Fruit fly (Drosophila melanogaster) whole organism, embryonic: ENCODE results near the gene osp.

Experiments
- Blimp-1 ChIP-seq: fragments of 200-800 bp; sonication (Bioruptor generic); optimal IDR thresholded peaks from 3 replicates; lab custom pipeline; 2018; ENCODE audit warnings: missing biosample characterization, missing genetic modification characterization, mild to moderate bottlenecking, moderate library complexity, missing genetic modification reagents
- CG10209 ChIP-seq: fragments of 200-800 bp; sonication (Bioruptor generic); optimal IDR thresholded peaks from 3 replicates; lab custom pipeline; 2017; ENCODE audit warnings: missing biosample characterization, mild to moderate bottlenecking, missing genetic modification characterization, missing genetic modification reagents
- CG10274 ChIP-seq: fragments of 200-800 bp; sonication (Bioruptor generic); optimal IDR thresholded peaks from 3 replicates; lab custom pipeline; 2017; ENCODE audit warnings: missing biosample characterization, mild to moderate bottlenecking, missing genetic modification characterization
- CG11695 ChIP-seq: fragments of 200-800 bp; sonication (Bioruptor generic); IDR thresholded peaks from 3 replicates; pipeline ENCODE4 v1.3.6; 2022; ENCODE audit warnings: missing biosample characterization, missing genetic modification characterization
- CG12659 ChIP-seq: fragments of 200-800 bp; sonication (Bioruptor generic); optimal IDR thresholded peaks from 3 replicates; lab custom pipeline; 2017; ENCODE audit warnings: mild to moderate bottlenecking, missing biosample characterization, missing genetic modification reagents, missing genetic modification characterization
- CG12769 ChIP-seq: fragments of 200-800 bp; sonication (Bioruptor generic); optimal IDR thresholded peaks from 2 replicates; lab custom pipeline; 2019; ENCODE audit warnings: missing biosample characterization, mild to moderate bottlenecking, missing genetic modification characterization, moderate library complexity
- CG14965 ChIP-seq: fragments of 200-800 bp; sonication (Bioruptor generic); optimal IDR thresholded peaks from 2 replicates; lab custom pipeline; 2016; ENCODE audit warnings: missing biosample characterization, missing genetic modification characterization, borderline replicate concordance
- CG15514 ChIP-seq: fragments of 200-800 bp; sonication (Bioruptor generic); optimal IDR thresholded peaks from 3 replicates; lab custom pipeline; 2017; ENCODE audit warnings: missing biosample characterization, missing genetic modification characterization, mild to moderate bottlenecking, moderate library complexity, missing genetic modification reagents
- CG1647 ChIP-seq: fragments of 200-800 bp; sonication (Bioruptor generic); optimal IDR thresholded peaks from 3 replicates; lab custom pipeline; 2016; ENCODE audit warnings: missing biosample characterization, missing genetic modification characterization
- CG17361 ChIP-seq: fragments of 200-800 bp; sonication (Bioruptor generic); IDR thresholded peaks from 3 replicates; pipeline ENCODE4 v1.3.6; 2022; ENCODE audit warnings: missing biosample characterization, missing genetic modification characterization
- CG17612 ChIP-seq: fragments of 200-800 bp; sonication (Bioruptor generic); IDR thresholded peaks from 2 replicates; pipeline ENCODE4 v1.3.6; 2022; ENCODE audit warnings: missing biosample characterization, missing genetic modification characterization
- CG30020 ChIP-seq: fragments of 200-800 bp; optimal IDR thresholded peaks from 2 replicates; lab custom pipeline; 2019; ENCODE audit warnings: missing biosample characterization, mild to moderate bottlenecking, missing genetic modification characterization, moderate library complexity
- CG31224 ChIP-seq: fragments of 200-800 bp; sonication (Bioruptor generic); IDR thresholded peaks from 2 replicates; pipeline ENCODE4 v1.3.6; 2022; ENCODE audit warnings: missing biosample characterization, missing genetic modification characterization
- CG6254 ChIP-seq: fragments of 200-800 bp; sonication (Bioruptor generic); optimal IDR thresholded peaks from 3 replicates; lab custom pipeline; 2017; ENCODE audit warnings: mild to moderate bottlenecking, missing biosample characterization, missing genetic modification reagents, missing genetic modification characterization
- CG7987 ChIP-seq: fragments of 200-800 bp; sonication (Bioruptor generic); optimal IDR thresholded peaks from 2 replicates; lab custom pipeline; 2018; ENCODE audit warnings: missing biosample characterization, mild to moderate bottlenecking, missing genetic modification characterization, moderate library complexity
- CG9727 ChIP-seq: fragments of 200-800 bp; sonication (Bioruptor generic); optimal IDR thresholded peaks from 3 replicates; lab custom pipeline; 2017; ENCODE audit warnings: missing biosample characterization, mild to moderate bottlenecking, missing genetic modification characterization
- CG9797 ChIP-seq: fragments of 200-800 bp; sonication (Bioruptor generic); optimal IDR thresholded peaks from 3 replicates; lab custom pipeline; 2018; ENCODE audit warnings: missing biosample characterization, mild to moderate bottlenecking, missing genetic modification characterization
- Camta ChIP-seq: fragments of 200-800 bp; sonication (Bioruptor generic); optimal IDR thresholded peaks from 2 replicates; lab custom pipeline; 2016; ENCODE audit warnings: missing biosample characterization, missing genetic modification characterization
- E2f2 ChIP-seq: fragments of 200-800 bp; sonication (Bioruptor generic); IDR thresholded peaks from 2 replicates; pipeline ENCODE4 v1.3.6; 2022; ENCODE audit warnings: missing biosample characterization, missing genetic modification characterization
- Elba2 ChIP-seq: fragments of 200-800 bp; sonication (Bioruptor generic); optimal IDR thresholded peaks from 3 replicates; lab custom pipeline; 2016; ENCODE audit warnings: missing biosample characterization, missing genetic modification characterization
- H15 ChIP-seq: fragments of 200-800 bp; sonication (Bioruptor generic); IDR thresholded peaks from 3 replicates; pipeline ENCODE4 v1.3.6; 2022; ENCODE audit warnings: missing biosample characterization, missing genetic modification characterization
- Jarid2 ChIP-seq: fragments of 200-800 bp; sonication (Bioruptor generic); optimal IDR thresholded peaks from 3 replicates; lab custom pipeline; 2017; ENCODE audit warnings: mild to moderate bottlenecking, missing biosample characterization, missing genetic modification reagents, missing genetic modification characterization
- Opbp ChIP-seq: fragments of 200-800 bp; sonication (Bioruptor generic); IDR thresholded peaks from 3 replicates; pipeline ENCODE4 v1.3.6; 2022; ENCODE audit warnings: missing biosample characterization, missing genetic modification characterization; ENCODE audit not compliant: partially characterized antibody
- Side ChIP-seq: fragments of 200-800 bp; sonication (Bioruptor generic); optimal IDR thresholded peaks from 2 replicates; lab custom pipeline; 2016; ENCODE audit warnings: missing biosample characterization, missing genetic modification characterization
- Sox102F ChIP-seq: fragments of 200-800 bp; sonication (Bioruptor generic); optimal IDR thresholded peaks from 2 replicates; lab custom pipeline; 2018; ENCODE audit warnings: missing biosample characterization, mild to moderate bottlenecking, missing genetic modification characterization, moderate library complexity
- Tbp ChIP-seq: fragments of >200 bp; optimal IDR thresholded peaks from 2 replicates; lab custom pipeline; 2018; ENCODE audit warnings: missing biosample characterization, missing genetic modification characterization
- ap ChIP-seq: fragments of 200-800 bp; sonication (Bioruptor generic); IDR thresholded peaks from 2 replicates; pipeline ENCODE4 v1.3.6; 2022; ENCODE audit warnings: missing biosample characterization, missing genetic modification characterization
- bab2 ChIP-seq: fragments of 200-800 bp; sonication (Bioruptor generic); optimal IDR thresholded peaks from 2 replicates; lab custom pipeline; 2016; ENCODE audit warnings: missing biosample characterization, missing genetic modification characterization
- bowl ChIP-seq: fragments of 200-800 bp; sonication (Bioruptor generic); IDR thresholded peaks from 2 replicates; pipeline ENCODE4 v1.3.6; 2022; ENCODE audit warnings: missing biosample characterization, missing genetic modification characterization
- cg ChIP-seq: fragments of 200-800 bp; sonication (Bioruptor generic); optimal IDR thresholded peaks from 3 replicates; lab custom pipeline; 2019; ENCODE audit warnings: missing biosample characterization, mild to moderate bottlenecking, missing genetic modification characterization, moderate library complexity
- ci ChIP-seq: fragments of 200-800 bp; sonication (Bioruptor generic); IDR thresholded peaks from 3 replicates; pipeline ENCODE4 v1.3.6; 2022; ENCODE audit warnings: missing biosample characterization, missing genetic modification characterization
- corto ChIP-seq: fragments of 200-800 bp; sonication (Bioruptor generic); optimal IDR thresholded peaks from 2 replicates; lab custom pipeline; 2016; ENCODE audit warnings: missing biosample characterization, mild to moderate bottlenecking, missing genetic modification characterization, moderate library complexity
- dati ChIP-seq: fragments of 200-800 bp; sonication (Bioruptor generic); IDR thresholded peaks from 2 replicates; pipeline ENCODE4 v1.3.6; 2022; ENCODE audit warnings: missing biosample characterization, missing genetic modification characterization
- disco-r ChIP-seq: fragments of 200-800 bp; sonication (Bioruptor generic); optimal IDR thresholded peaks from 2 replicates; lab custom pipeline; 2016; ENCODE audit warnings: missing biosample characterization, missing genetic modification characterization
- fd102C ChIP-seq: fragments of 200-800 bp; sonication (Bioruptor generic); optimal IDR thresholded peaks from 2 replicates; lab custom pipeline; 2018; ENCODE audit warnings: missing biosample characterization, mild to moderate bottlenecking, missing genetic modification characterization, moderate library complexity
- gsb-n ChIP-seq: fragments of 200-800 bp; sonication (Bioruptor generic); optimal IDR thresholded peaks from 3 replicates; lab custom pipeline; 2018; ENCODE audit warnings: missing biosample characterization, mild to moderate bottlenecking, missing genetic modification characterization
- hth ChIP-seq: fragments of >200 bp; optimal IDR thresholded peaks from 2 replicates; lab custom pipeline; 2017; ENCODE audit warnings: inconsistent platforms
- lbe ChIP-seq: fragments of 200-800 bp; sonication (Bioruptor generic); optimal IDR thresholded peaks from 2 replicates; lab custom pipeline; 2016; ENCODE audit warnings: missing biosample characterization, mild to moderate bottlenecking, missing genetic modification characterization
- lilli ChIP-seq: fragments of 200-800 bp; sonication (Bioruptor generic); optimal IDR thresholded peaks from 3 replicates; lab custom pipeline; 2016; ENCODE audit warnings: missing biosample characterization, missing genetic modification characterization
- nerfin-1 ChIP-seq: fragments of 200-800 bp; sonication (Bioruptor generic); optimal IDR thresholded peaks from 3 replicates; lab custom pipeline; 2019; ENCODE audit warnings: missing biosample characterization, mild to moderate bottlenecking, missing genetic modification characterization, moderate library complexity
- pros ChIP-seq: fragments of 200-800 bp; sonication (Bioruptor generic); optimal IDR thresholded peaks from 3 replicates; lab custom pipeline; 2019; ENCODE audit warnings: missing biosample characterization, mild to moderate bottlenecking, missing genetic modification characterization, moderate library complexity
- pzg ChIP-seq: fragments of 200-800 bp; sonication (Bioruptor generic); optimal IDR thresholded peaks from 3 replicates; lab custom pipeline; 2018; ENCODE audit warnings: missing biosample characterization, mild to moderate bottlenecking, missing genetic modification characterization, moderate library complexity
- sc ChIP-seq, 3 experiments: fragments of >200 bp in 2 of 3; fragments of 200-800 bp in 1 of 3; sonication (Bioruptor generic) in 1 of 3; optimal IDR thresholded peaks; 2 replicates in 2 of 3; 3 replicates in 1 of 3; lab custom pipeline; 2017; ENCODE audit warnings: mild to moderate bottlenecking in 1 of 3, missing biosample characterization in 1 of 3, missing genetic modification characterization in 1 of 3, missing genetic modification reagents in 1 of 3
- sisA ChIP-seq: fragments of 200-800 bp; sonication (Bioruptor generic); IDR thresholded peaks from 2 replicates; pipeline ENCODE4 v1.3.6; 2022; ENCODE audit warnings: missing biosample characterization, missing genetic modification characterization
- slbo ChIP-seq: fragments of 200-800 bp; sonication (Bioruptor generic); IDR thresholded peaks from 2 replicates; pipeline ENCODE4 v1.3.6; 2022; ENCODE audit warnings: missing biosample characterization, missing genetic modification characterization
- slou ChIP-seq: fragments of 200-800 bp; sonication (Bioruptor generic); optimal IDR thresholded peaks from 3 replicates; lab custom pipeline; 2016; ENCODE audit warnings: missing biosample characterization, missing genetic modification characterization
- tap ChIP-seq: fragments of 200-800 bp; optimal IDR thresholded peaks from 3 replicates; lab custom pipeline; 2019; ENCODE audit warnings: missing biosample characterization, mild to moderate bottlenecking, missing genetic modification characterization, moderate library complexity
- tgo ChIP-seq: fragments of 200-800 bp; sonication (Bioruptor generic); IDR thresholded peaks from 3 replicates; pipeline ENCODE4 v1.3.6; 2022; ENCODE audit warnings: missing biosample characterization, missing genetic modification characterization

Gene osp

DNA sequence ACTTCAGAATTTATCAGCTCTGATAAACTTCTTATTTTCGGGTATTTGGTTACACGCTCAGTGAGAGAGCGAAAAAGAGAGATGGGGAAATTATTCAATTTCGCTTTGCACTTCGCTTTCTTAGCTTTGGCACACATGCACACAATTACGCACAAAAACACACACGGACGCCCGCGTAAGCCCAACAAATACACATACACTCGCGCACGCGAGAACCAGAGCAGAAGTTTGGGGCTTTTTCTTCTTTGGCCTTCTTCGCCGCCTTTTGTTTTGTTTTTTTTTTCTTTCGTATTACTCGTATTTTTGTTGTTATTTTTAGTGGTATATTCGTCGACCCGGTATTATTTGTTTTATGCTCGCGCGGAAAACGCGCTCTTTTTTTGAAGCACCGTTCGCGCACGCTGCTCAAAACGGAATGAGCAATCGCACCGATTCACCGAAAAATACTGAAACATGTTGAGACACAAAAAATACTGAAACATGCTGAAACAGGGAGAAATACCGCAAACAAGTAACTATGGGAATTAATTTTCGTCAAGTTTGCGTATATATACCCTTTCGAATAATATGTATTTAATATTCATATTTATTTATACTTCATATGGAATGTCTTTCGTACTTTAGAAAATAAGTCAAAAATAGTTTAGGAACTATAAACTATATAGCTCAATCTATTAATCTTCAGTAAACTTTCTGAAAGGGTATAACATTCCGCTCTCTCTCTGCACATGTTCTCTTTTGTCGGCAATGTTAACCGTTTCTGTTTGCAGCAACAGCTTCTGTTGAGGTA is at the start of gene osp (continued):
- TF ChIP-seq tgo (GFP tag; lab: Robert Waterston, UW): peak; percentile 99
- TF ChIP-seq tap (tag; lab: Kevin White, UChicago): peak; percentile 99
- peak; percentile 99 for TF ChIP-seq CG12659 (GFP tag; lab: Kevin White, UChicago)
- peak; percentile 95 for TF ChIP-seq slou (GFP tag; lab: Kevin White, UChicago)
- TF ChIP-seq Camta (GFP tag; lab: Kevin White, UChicago): peak; percentile 79
- TF ChIP-seq lilli (GFP tag; lab: Kevin White, UChicago): peak; percentile 93
- peak; percentile 93 for TF ChIP-seq CG6254
- no peak for TF ChIP-seq Tbp (GFP tag; lab: Kevin White, UChicago)
- peak; percentile 68 for TF ChIP-seq cg (GFP tag; lab: Kevin White, UChicago)
- peak; percentile 96 for TF ChIP-seq CG17612 (GFP tag; lab: Robert Waterston, UW)
- peak; percentile 39 for TF ChIP-seq Side (GFP tag; lab: Kevin White, UChicago)
- TF ChIP-seq corto (GFP tag; lab: Kevin White, UChicago): peak; percentile 81
- TF ChIP-seq fd102C (GFP tag; lab: Kevin White, UChicago): peak; percentile 66
- peak; percentile 10 for TF ChIP-seq CG14965 (GFP tag; lab: Kevin White, UChicago)
- peak; percentile 98 for TF ChIP-seq ci (GFP tag; lab: Robert Waterston, UW)
- no peak for TF ChIP-seq Elba2 (GFP tag; lab: Kevin White, UChicago)
- peak; percentile 82 for TF ChIP-seq CG1647 (GFP tag; lab: Kevin White, UChicago)
- TF ChIP-seq pros (GFP tag; lab: Kevin White, UChicago): peak; percentile 39
- TF ChIP-seq CG17361 (GFP tag; lab: Robert Waterston, UW): peak; percentile 99
- TF ChIP-seq lbe (GFP tag; lab: Kevin White, UChicago): peak; percentile 94
- no peak for TF ChIP-seq sc (optimal IDR thresholded peaks at IDR 0.05; lab: Kevin White, UChicago)
- TF ChIP-seq sc (GFP tag; optimal IDR thresholded peaks at IDR 0.05; lab: Kevin White, UChicago): peak; percentile 95
- no peak for TF ChIP-seq hth (lab: Kevin White, UChicago)
- peak; percentile 98 for TF ChIP-seq sisA (GFP tag; lab: Robert Waterston, UW)
- TF ChIP-seq CG10209: peak; percentile 98
- TF ChIP-seq gsb-n: peak; percentile 99
- TF ChIP-seq Opbp (GFP tag; lab: Robert Waterston, UW): peak; percentile 68; the same call in 2 of the 3 replicates
- peak; percentile 99 for TF ChIP-seq slbo (GFP tag; lab: Robert Waterston, UW)
- TF ChIP-seq CG9727 (GFP tag; lab: Kevin White, UChicago): peak; percentile 99
- TF ChIP-seq CG9797 (GFP tag; lab: Kevin White, UChicago): peak; percentile 45
- TF ChIP-seq CG11695 (GFP tag; lab: Robert Waterston, UW): peak; percentile 99
- TF ChIP-seq CG12769 (tag; lab: Kevin White, UChicago): peak; percentile 98
- peak; percentile 81 for TF ChIP-seq CG10274
- peak; percentile 60 for TF ChIP-seq disco-r
- TF ChIP-seq nerfin-1: peak; percentile 98
- peak; percentile 91 for TF ChIP-seq CG30020 (tag; lab: Kevin White, UChicago)
- TF ChIP-seq Jarid2: peak; percentile 99
- TF ChIP-seq Blimp-1 (GFP tag; lab: Kevin White, UChicago): peak; percentile 98
- TF ChIP-seq H15 (GFP tag; lab: Robert Waterston, UW): peak; percentile 98
- TF ChIP-seq CG7987 (GFP tag; lab: Kevin White, UChicago): peak; percentile 92
- peak; percentile 31 for TF ChIP-seq pzg (GFP tag; lab: Kevin White, UChicago)
- TF ChIP-seq ap (GFP tag; lab: Robert Waterston, UW): peak; percentile 99
- peak; percentile 91 for TF ChIP-seq dati (GFP tag; lab: Robert Waterston, UW)
- peak; percentile 96 for TF ChIP-seq CG31224 (GFP tag; lab: Robert Waterston, UW)
- peak; percentile 98 for TF ChIP-seq bowl (GFP tag; lab: Robert Waterston, UW)
- TF ChIP-seq bab2 (GFP tag; lab: Kevin White, UChicago): peak; percentile 91
- peak; percentile 89 for TF ChIP-seq E2f2 (GFP tag; lab: Robert Waterston, UW)
- peak; percentile 92 for TF ChIP-seq CG15514 (GFP tag; lab: Kevin White, UChicago)
- TF ChIP-seq Sox102F: peak; percentile 99
